Worm (Caenorhabditis elegans) whole organism, L1 larva: Measurements from ENCODE around the gene egl-46.

ENCODE experiments used
- C16A3.4 ChIP-seq: fragments of 150-350 bp; optimal IDR thresholded peaks from 2 replicates; lab custom pipeline; 2014; ENCODE audit warnings: missing biosample characterization, missing genetic modification characterization
- C34B4.2 ChIP-seq: sonication (generic microtip); optimal IDR thresholded peaks from 2 replicates; lab custom pipeline; 2017; ENCODE audit warnings: mild to moderate bottlenecking, missing genetic modification characterization, missing compliant biosample characterization
- F16B12.6 ChIP-seq: fragments of 150-350 bp; optimal IDR thresholded peaks from 2 replicates; lab custom pipeline; 2014; ENCODE audit warnings: missing biosample characterization, missing genetic modification characterization
- ceh-90 ChIP-seq: sonication (generic microtip); optimal IDR thresholded peaks from 2 replicates; lab custom pipeline; 2016; ENCODE audit warnings: missing genetic modification characterization, missing compliant biosample characterization
- ces-1 ChIP-seq: fragments of 150-350 bp; optimal IDR thresholded peaks from 2 replicates; lab custom pipeline; 2014; ENCODE audit warnings: missing biosample characterization, missing genetic modification reagents, missing genetic modification characterization
- dpl-1 ChIP-seq, 3 experiments: fragments of 150-350 bp in 2 of 3; sonication (generic microtip) in 1 of 3; optimal IDR thresholded peaks; 2 replicates each; lab custom pipeline; 2014 to 2017; ENCODE audit warnings: missing biosample characterization in 3 of 3, missing genetic modification characterization in 3 of 3, missing genetic modification reagents in 3 of 3
- dsc-1 ChIP-seq: sonication (generic microtip); optimal IDR thresholded peaks from 2 replicates; lab custom pipeline; 2016; ENCODE audit warnings: mild to moderate bottlenecking, missing genetic modification characterization, missing compliant biosample characterization
- efl-1 ChIP-seq, 4 experiments: fragments of 150-350 bp; optimal IDR thresholded peaks in 3 of 4; peaks in 1 of 4; 1 replicate in 1 of 4; 2 replicates in 3 of 4; lab custom pipeline; 2014; ENCODE audit warnings: missing biosample characterization in 2 of 4, missing genetic modification characterization in 2 of 4, missing genetic modification reagents in 2 of 4
- efl-3 ChIP-seq: fragments of 200-800 bp; sonication (Bioruptor generic); optimal IDR thresholded peaks from 2 replicates; lab custom pipeline; 2018; ENCODE audit warnings: mild to moderate bottlenecking, missing genetic modification characterization, missing compliant biosample characterization
- elt-2 ChIP-seq: sonication (generic microtip); optimal IDR thresholded peaks from 2 replicates; lab custom pipeline; 2016; ENCODE audit warnings: missing genetic modification characterization, mild to moderate bottlenecking, inconsistent platforms, missing compliant biosample characterization, missing genetic modification reagents
- elt-3 ChIP-seq, 6 experiments: fragments of 150-350 bp in 1 of 6; sonication (generic microtip); optimal IDR thresholded peaks; 2 replicates each; lab custom pipeline; 2017 to 2018; ENCODE audit warnings: missing biosample characterization in 6 of 6, missing genetic modification characterization in 6 of 6, inconsistent platforms in 1 of 6
- fkh-4 ChIP-seq: sonication (generic microtip); optimal IDR thresholded peaks from 2 replicates; lab custom pipeline; 2016; ENCODE audit warnings: missing compliant biosample characterization, missing genetic modification characterization, borderline replicate concordance
- fos-1 ChIP-seq: fragments of 150-350 bp; optimal IDR thresholded peaks from 2 replicates; lab custom pipeline; 2014; ENCODE audit warnings: missing biosample characterization, missing genetic modification characterization
- hlh-17 ChIP-seq: fragments of 200-800 bp; sonication (Bioruptor generic); optimal IDR thresholded peaks from 2 replicates; lab custom pipeline; 2018; ENCODE audit warnings: missing genetic modification characterization, mild to moderate bottlenecking, missing compliant biosample characterization, moderate library complexity, borderline replicate concordance
- hpl-2 ChIP-seq: fragments of 150-350 bp; optimal IDR thresholded peaks from 2 replicates; lab custom pipeline; 2014; ENCODE audit warnings: missing biosample characterization, missing genetic modification reagents, missing genetic modification characterization
- jun-1 ChIP-seq: fragments of 150-350 bp; optimal IDR thresholded peaks from 2 replicates; lab custom pipeline; 2014; ENCODE audit warnings: missing biosample characterization, missing genetic modification reagents, missing genetic modification characterization
- lin-13 ChIP-seq: fragments of 150-350 bp; optimal IDR thresholded peaks from 2 replicates; lab custom pipeline; 2014; ENCODE audit warnings: missing biosample characterization, missing genetic modification reagents, missing genetic modification characterization
- lin-14 ChIP-seq: fragments of 200-800 bp; sonication (Bioruptor generic); optimal IDR thresholded peaks from 2 replicates; lab custom pipeline; 2018; ENCODE audit warnings: mild to moderate bottlenecking, missing genetic modification characterization, moderate library complexity, missing compliant biosample characterization
- lir-3 ChIP-seq: sonication (generic microtip); optimal IDR thresholded peaks from 2 replicates; lab custom pipeline; 2016; ENCODE audit warnings: mild to moderate bottlenecking, missing genetic modification characterization, moderate library complexity, missing compliant biosample characterization; ENCODE audit not compliant: poor library complexity
- lsy-2 ChIP-seq, 2 experiments: fragments of 150-350 bp; optimal IDR thresholded peaks; 2 replicates each; lab custom pipeline; 2014; ENCODE audit warnings: missing biosample characterization in 2 of 2, missing genetic modification characterization in 2 of 2
- mab-9 ChIP-seq: fragments of 200-800 bp; sonication (Bioruptor generic); IDR thresholded peaks from 2 replicates; pipeline ENCODE4 v1.3.6; 2022; ENCODE audit warnings: missing genetic modification reagents, missing genetic modification characterization, missing compliant biosample characterization
- mef-2 ChIP-seq: fragments of 150-350 bp; optimal IDR thresholded peaks from 2 replicates; lab custom pipeline; 2014; ENCODE audit warnings: missing biosample characterization, missing genetic modification characterization
- nhr-11 ChIP-seq: fragments of 150-350 bp; optimal IDR thresholded peaks from 2 replicates; lab custom pipeline; 2014; ENCODE audit warnings: missing biosample characterization, missing genetic modification characterization
- nhr-19 ChIP-seq: fragments of 200-800 bp; sonication (Bioruptor generic); conservative IDR thresholded peaks from 2 replicates; pipeline ENCODE4 v1.3.6; 2022; ENCODE audit warnings: missing genetic modification characterization, missing compliant biosample characterization
- nhr-20 ChIP-seq: sonication (generic microtip); optimal IDR thresholded peaks from 2 replicates; lab custom pipeline; 2016; ENCODE audit warnings: mild to moderate bottlenecking, missing genetic modification characterization, missing compliant biosample characterization
- nhr-237 ChIP-seq: fragments of 150-350 bp; optimal IDR thresholded peaks from 2 replicates; lab custom pipeline; 2014; ENCODE audit warnings: missing biosample characterization, missing genetic modification characterization
- nhr-28 ChIP-seq: fragments of 150-350 bp; optimal IDR thresholded peaks from 2 replicates; lab custom pipeline; 2014; ENCODE audit warnings: missing biosample characterization, missing genetic modification characterization
- nhr-71 ChIP-seq: sonication (generic microtip); optimal IDR thresholded peaks from 2 replicates; lab custom pipeline; 2016; ENCODE audit warnings: mild to moderate bottlenecking, missing genetic modification characterization, moderate library complexity, missing compliant biosample characterization
- nhr-76 ChIP-seq: sonication (generic microtip); optimal IDR thresholded peaks from 2 replicates; lab custom pipeline; 2017; ENCODE audit warnings: missing biosample characterization, missing genetic modification characterization
- nhr-77 ChIP-seq: fragments of 150-350 bp; optimal IDR thresholded peaks from 2 replicates; lab custom pipeline; 2014; ENCODE audit warnings: missing biosample characterization, missing genetic modification characterization
- nhr-90 ChIP-seq: sonication (generic microtip); optimal IDR thresholded peaks from 2 replicates; lab custom pipeline; 2016; ENCODE audit warnings: mild to moderate bottlenecking, missing genetic modification characterization, missing compliant biosample characterization; ENCODE audit not compliant: poor library complexity
- pax-3 ChIP-seq: fragments of 200-800 bp; sonication (Bioruptor generic); optimal IDR thresholded peaks from 2 replicates; lab custom pipeline; 2018; ENCODE audit warnings: mild to moderate bottlenecking, missing genetic modification characterization, moderate library complexity, missing compliant biosample characterization
- pqm-1 ChIP-seq: sonication (generic microtip); optimal IDR thresholded peaks from 3 replicates; lab custom pipeline; 2017; ENCODE audit warnings: missing biosample characterization, missing genetic modification characterization
- rnt-1 ChIP-seq: sonication (generic microtip); optimal IDR thresholded peaks from 2 replicates; lab custom pipeline; 2016; ENCODE audit warnings: mild to moderate bottlenecking, missing genetic modification characterization, moderate library complexity, missing compliant biosample characterization
- skn-1 ChIP-seq: fragments of 150-350 bp; optimal IDR thresholded peaks from 2 replicates; lab custom pipeline; 2014; ENCODE audit warnings: missing biosample characterization, missing genetic modification characterization
- snpc-4 ChIP-seq: fragments of 150-350 bp; optimal IDR thresholded peaks from 2 replicates; lab custom pipeline; 2014; ENCODE audit warnings: missing biosample characterization, missing genetic modification characterization
- sox-4 ChIP-seq: sonication (generic microtip); optimal IDR thresholded peaks from 2 replicates; lab custom pipeline; 2016; ENCODE audit warnings: missing genetic modification characterization, missing compliant biosample characterization
- sptf-1 ChIP-seq: fragments of 150-350 bp; optimal IDR thresholded peaks from 2 replicates; lab custom pipeline; 2014; ENCODE audit warnings: missing biosample characterization, missing genetic modification characterization
- tbx-2 ChIP-seq: sonication (generic microtip); optimal IDR thresholded peaks from 2 replicates; lab custom pipeline; 2016; ENCODE audit warnings: missing genetic modification characterization, missing compliant biosample characterization
- unc-62 ChIP-seq: fragments of 150-350 bp; optimal IDR thresholded peaks from 2 replicates; lab custom pipeline; 2014; ENCODE audit warnings: missing biosample characterization, missing genetic modification reagents, missing genetic modification characterization
- vab-15 ChIP-seq: sonication (generic microtip); optimal IDR thresholded peaks from 2 replicates; lab custom pipeline; 2017; ENCODE audit warnings: missing genotype, mild to moderate bottlenecking, missing genetic modification characterization, missing compliant biosample characterization
- xbp-1 ChIP-seq: sonication (generic microtip); optimal IDR thresholded peaks from 2 replicates; lab custom pipeline; 2016; ENCODE audit warnings: missing genetic modification characterization, missing compliant biosample characterization
- zag-1 ChIP-seq: fragments of 150-350 bp; optimal IDR thresholded peaks from 2 replicates; lab custom pipeline; 2014; ENCODE audit warnings: missing biosample characterization, missing genetic modification characterization
- ztf-11 ChIP-seq, 2 experiments: sonication (generic microtip); optimal IDR thresholded peaks; 2 replicates each; lab custom pipeline; 2016 to 2017; ENCODE audit warnings: missing genetic modification characterization in 2 of 2, missing biosample characterization in 1 of 2, missing compliant biosample characterization in 1 of 2

Gene egl-46

ce11 chrV:6668741-6669140 lies 12.6 kb downstream of the egl-46 start, which contains the start of gene str-180:
str-180 (minus strand) TSS chrV:6668841.
- TF ChIP-seq snpc-4 (tag; lab: Kevin White, UChicago) = no peak
- no peak for TF ChIP-seq jun-1
- TF ChIP-seq ceh-90 = no peak
- no peak for TF ChIP-seq pax-3
- TF ChIP-seq tbx-2 (tag; lab: Kevin White, UChicago) = no peak
- no peak for TF ChIP-seq zag-1
- no peak for TF ChIP-seq nhr-76 (tag; lab: Kevin White, UChicago)
- no peak for TF ChIP-seq C34B4.2 (tag; lab: Kevin White, UChicago)
- no peak for TF ChIP-seq dsc-1 (tag; lab: Kevin White, UChicago)
- TF ChIP-seq, all 84 proteins: peak for 0

- TF ChIP-seq mab-9 (no peak), C16A3.4 (tag; lab: Kevin White, UChicago) (no peak), nhr-77 (no peak), zag-1 (no peak), snpc-4 (tag; lab: Kevin White, UChicago) (no peak), efl-1 (optimal IDR thresholded peaks at IDR 0.05; lab: Kevin White, UChicago) (no peak), efl-1 (GFP tag; optimal IDR thresholded peaks at IDR 0.05 in 1 of 2; lab: Kevin White, UChicago) (peak in 1 of 2 experiments; percentile 70), sptf-1 (tag; lab: Kevin White, UChicago) (no peak), elt-2 (tag; lab: Kevin White, UChicago) (peak; percentile 51), fkh-4 (tag; lab: Kevin White, UChicago) (no peak)
These were observed 14.8 kb downstream of the egl-46 start for ce11 chrV:6666557-6666956.

- TF ChIP-seq nhr-20 (tag; lab: Kevin White, UChicago) (peak; percentile 20), elt-2 (tag; lab: Kevin White, UChicago) (peak; percentile 83), vab-15 (no peak), elt-3 (tag; optimal IDR thresholded peaks at IDR 0.05; lab: Kevin White, UChicago) (peak in 1 of 6 experiments; percentile 37), nhr-11 (tag; lab: Kevin White, UChicago) (no peak)
These were observed 15.6 kb downstream of the egl-46 start, which contains the start of gene pmp-5 for ce11 chrV:6665751-6666150. pmp-5 (minus strand) TSS chrV:6665813.

ce11 chrV:6662505-6662904 lies 18.9 kb downstream of the egl-46 start:
- TF ChIP-seq dsc-1 (tag; lab: Kevin White, UChicago) = peak; percentile 2
- peak; percentile 9 for TF ChIP-seq lin-14 (GFP tag; lab: Kevin White, UChicago)
- no peak for TF ChIP-seq xbp-1 (tag; lab: Kevin White, UChicago)

- TF ChIP-seq nhr-28 (tag; lab: Kevin White, UChicago) (no peak), unc-62 (no peak), nhr-19 (no peak), hlh-17 (GFP tag; lab: Kevin White, UChicago) (no peak), rnt-1 (no peak), efl-3 (no peak), nhr-20 (tag; lab: Kevin White, UChicago) (no peak), nhr-76 (tag; lab: Kevin White, UChicago) (no peak), efl-1 (optimal IDR thresholded peaks at IDR 0.05; lab: Kevin White, UChicago) (no peak), efl-1 (GFP tag; optimal IDR thresholded peaks at IDR 0.05 in 1 of 2; lab: Kevin White, UChicago) (no peak), lir-3 (tag; lab: Kevin White, UChicago) (no peak), mef-2 (tag; lab: Kevin White, UChicago) (no peak), nhr-237 (tag; lab: Kevin White, UChicago) (no peak), lsy-2 (tag; optimal IDR thresholded peaks at IDR 0.05; lab: Kevin White, UChicago) (peak; percentile 13 to 24), skn-1 (tag; lab: Kevin White, UChicago) (no peak), F16B12.6 (tag; lab: Kevin White, UChicago) (no peak), jun-1 (no peak), dpl-1 (GFP tag; optimal IDR thresholded peaks at IDR 0.05; lab: Kevin White, UChicago) (no peak), lin-13 (GFP tag; lab: Kevin White, UChicago) (no peak), fos-1 (tag; lab: Kevin White, UChicago) (no peak), snpc-4 (tag; lab: Kevin White, UChicago) (no peak), sox-4 (tag; lab: Kevin White, UChicago) (peak; percentile 41), pqm-1 (tag; lab: Kevin White, UChicago) (no peak), nhr-71 (tag; lab: Kevin White, UChicago) (peak; percentile 71), ceh-90 (no peak), ces-1 (GFP tag; lab: Kevin White, UChicago) (no peak), hpl-2 (GFP tag; lab: Kevin White, UChicago) (no peak), nhr-90 (tag; lab: Kevin White, UChicago) (no peak), tbx-2 (tag; lab: Kevin White, UChicago) (no peak), ztf-11 (tag; optimal IDR thresholded peaks at IDR 0.05; lab: Kevin White, UChicago) (no peak)
These were observed 19.7 kb downstream of the egl-46 start for ce11 chrV:6661658-6662057.
